Fruit fly (Drosophila melanogaster) whole organism, wandering third instar larva: ENCODE measurements around the gene Rpn12R.

Experiments used
- CG9705 ChIP-seq: fragments of 200-800 bp; sonication (Bioruptor generic); optimal IDR thresholded peaks from 2 replicates; lab custom pipeline; 2018; ENCODE audit warnings: missing biosample characterization, mild to moderate bottlenecking, missing genetic modification characterization
- Dfd ChIP-seq: fragments of >200 bp; optimal IDR thresholded peaks from 2 replicates; lab custom pipeline; 2017; ENCODE audit warnings: missing biosample characterization, missing genetic modification characterization
- Myc ChIP-seq: fragments of >200 bp; optimal IDR thresholded peaks from 2 replicates; lab custom pipeline; 2017
- Vsx2 ChIP-seq: fragments of 200-300, 225-300 bp; sonication (Bioruptor generic); optimal IDR thresholded peaks from 2 replicates; lab custom pipeline; 2018; ENCODE audit warnings: missing biosample characterization, missing genetic modification characterization; ENCODE audit not compliant: partially characterized antibody
- br ChIP-seq: fragments of 200-800 bp; sonication (Bioruptor generic); optimal IDR thresholded peaks from 2 replicates; lab custom pipeline; 2016; ENCODE audit warnings: missing biosample characterization, missing genetic modification characterization
- lola ChIP-seq: fragments of >200 bp; optimal IDR thresholded peaks from 2 replicates; lab custom pipeline; 2017; ENCODE audit warnings: missing biosample characterization, missing genetic modification characterization
- psq ChIP-seq: fragments of 200-800 bp; sonication (Bioruptor generic); optimal IDR thresholded peaks from 3 replicates; lab custom pipeline; 2017; ENCODE audit warnings: missing biosample characterization, mild to moderate bottlenecking, missing genetic modification characterization, moderate library complexity
- rgr ChIP-seq: fragments of 200-800 bp; sonication (Bioruptor generic); optimal IDR thresholded peaks from 3 replicates; lab custom pipeline; 2016; ENCODE audit warnings: missing biosample characterization, mild to moderate bottlenecking, missing genetic modification characterization
- sage ChIP-seq: fragments of 200-800 bp; sonication (Bioruptor generic); optimal IDR thresholded peaks from 2 replicates; lab custom pipeline; 2016; ENCODE audit warnings: missing biosample characterization, mild to moderate bottlenecking, missing genetic modification characterization

DNA sequence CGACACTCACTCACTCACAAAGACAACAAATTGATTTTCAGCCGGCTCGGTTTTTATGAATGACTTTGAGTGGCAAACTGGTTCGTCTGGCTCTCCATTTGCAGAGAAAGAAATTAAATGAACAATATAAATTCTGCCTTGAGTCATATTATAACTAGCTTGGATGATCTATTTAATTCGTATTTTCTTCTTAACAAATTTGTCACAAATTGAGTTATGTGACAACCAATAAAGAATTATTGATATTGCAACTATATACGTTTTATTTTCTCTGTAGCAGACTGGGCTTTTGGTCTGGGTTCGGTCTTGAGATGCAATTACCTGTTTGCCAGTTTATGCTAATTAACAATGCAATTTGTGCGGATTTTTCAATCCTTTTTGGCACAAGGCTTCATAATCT, 35.5 kb downstream of the Rpn12R start:
- no peak for TF ChIP-seq Vsx2 (GFP tag; lab: Kevin White, UChicago)
- no peak for TF ChIP-seq lola (GFP tag; lab: Kevin White, UChicago)
- TF ChIP-seq Dfd (GFP tag; lab: Kevin White, UChicago): no peak
- peak; percentile 11 for TF ChIP-seq psq (GFP tag; lab: Kevin White, UChicago)
- TF ChIP-seq br (GFP tag; lab: Kevin White, UChicago): peak; percentile 61
- TF ChIP-seq sage (GFP tag; lab: Kevin White, UChicago): no peak
- TF ChIP-seq Myc: no peak
- TF ChIP-seq rgr (GFP tag; lab: Kevin White, UChicago): peak; percentile 44
- TF ChIP-seq CG9705 (GFP tag; lab: Kevin White, UChicago): no peak
